Worm (Caenorhabditis elegans) whole organism, L3 larva: ENCODE measurements around the gene pfn-3.

Experiments used
- R02D3.7 ChIP-seq: fragments of 150-350 bp; optimal IDR thresholded peaks from 2 replicates; lab custom pipeline; 2014; ENCODE audit warnings: missing biosample characterization, missing genetic modification characterization
- ZK546.5 ChIP-seq: sonication (generic microtip); optimal IDR thresholded peaks from 2 replicates; lab custom pipeline; 2017; ENCODE audit warnings: missing biosample characterization, missing genetic modification characterization
- daf-12 ChIP-seq: fragments of 150-350 bp; optimal IDR thresholded peaks from 2 replicates; lab custom pipeline; 2014; ENCODE audit warnings: missing biosample characterization, missing genetic modification reagents, missing genetic modification characterization
- fkh-10 ChIP-seq: sonication (generic microtip); optimal IDR thresholded peaks from 2 replicates; lab custom pipeline; 2017; ENCODE audit warnings: missing biosample characterization, missing genetic modification reagents, missing genetic modification characterization
- lin-15B ChIP-seq: fragments of 150-350 bp; optimal IDR thresholded peaks from 2 replicates; lab custom pipeline; 2014; ENCODE audit warnings: missing biosample characterization, missing genetic modification characterization
- mdl-1 ChIP-seq: fragments of 150-350 bp; optimal IDR thresholded peaks from 2 replicates; lab custom pipeline; 2014; ENCODE audit warnings: missing biosample characterization, missing genetic modification characterization
- nhr-28 ChIP-seq: fragments of 150-350 bp; optimal IDR thresholded peaks from 2 replicates; lab custom pipeline; 2014; ENCODE audit warnings: missing biosample characterization, missing genetic modification characterization
- nhr-76 ChIP-seq: fragments of 150-350 bp; sonication (generic microtip); optimal IDR thresholded peaks from 5 replicates; lab custom pipeline; 2014; ENCODE audit warnings: missing biosample characterization, missing genetic modification characterization
- pqm-1 ChIP-seq: fragments of 150-350 bp; optimal IDR thresholded peaks from 2 replicates; lab custom pipeline; 2017; ENCODE audit warnings: missing biosample characterization, missing genetic modification characterization, inconsistent platforms
- sea-2 ChIP-seq: fragments of 150-350 bp; sonication (generic microtip); optimal IDR thresholded peaks from 4 replicates; lab custom pipeline; 2014; ENCODE audit warnings: missing biosample characterization, missing genetic modification reagents, missing genetic modification characterization
- skn-1 ChIP-seq: fragments of 150-350 bp; optimal IDR thresholded peaks from 2 replicates; lab custom pipeline; 2014; ENCODE audit warnings: missing biosample characterization, missing genetic modification characterization
- unc-62 ChIP-seq: fragments of 150-350 bp; sonication (generic microtip); optimal IDR thresholded peaks from 4 replicates; lab custom pipeline; 2014; ENCODE audit warnings: missing biosample characterization, missing genetic modification reagents, missing genetic modification characterization

ce11 chrX:1081927-1082326, 1.5 kb upstream of the pfn-3 start:
- TF ChIP-seq nhr-76 (tag; lab: Kevin White, UChicago), result no peak
- TF ChIP-seq skn-1 (tag; lab: Kevin White, UChicago), result no peak
- no peak for TF ChIP-seq pqm-1 (tag; lab: Kevin White, UChicago)
- TF ChIP-seq mdl-1, result no peak
- no peak for TF ChIP-seq unc-62 (GFP tag; lab: Kevin White, UChicago)
- no peak for TF ChIP-seq daf-12 (tag; lab: Kevin White, UChicago)
- TF ChIP-seq lin-15B (tag; lab: Kevin White, UChicago), result no peak
- no peak for TF ChIP-seq sea-2 (GFP tag; lab: Kevin White, UChicago)
- TF ChIP-seq R02D3.7, result no peak
- no peak for TF ChIP-seq nhr-28 (tag; lab: Kevin White, UChicago)
- TF ChIP-seq fkh-10 (GFP tag; lab: Kevin White, UChicago), result no peak
- TF ChIP-seq ZK546.5, result no peak
